Fruit fly (Drosophila melanogaster) Kc167 (cell line): ENCODE results near the gene CG15553.

Experiments used
- Myc ChIP-seq: fragments of >200 bp; optimal IDR thresholded peaks from 2 replicates; lab custom pipeline; 2017; ENCODE audit warnings: missing external identifiers
- Sin3A ChIP-seq: fragments of >200 bp; optimal IDR thresholded peaks from 2 replicates; lab custom pipeline; 2018; ENCODE audit warnings: missing external identifiers
- insv ChIP-seq: fragments of >200 bp; optimal IDR thresholded peaks from 3 replicates; lab custom pipeline; 2018; ENCODE audit warnings: missing external identifiers

dm6 chr3R:31125746-31126199 is 24.8 kb upstream of the CG15553 start, which contains the start of gene CG15554:
- TF ChIP-seq Sin3A (lab: Kevin White, UChicago) (no peak), insv (lab: Kevin White, UChicago) (no peak), Myc (no peak)
